Fruit fly (Drosophila melanogaster): ENCODE data around the gene CkIIalpha-i3.

DNA sequence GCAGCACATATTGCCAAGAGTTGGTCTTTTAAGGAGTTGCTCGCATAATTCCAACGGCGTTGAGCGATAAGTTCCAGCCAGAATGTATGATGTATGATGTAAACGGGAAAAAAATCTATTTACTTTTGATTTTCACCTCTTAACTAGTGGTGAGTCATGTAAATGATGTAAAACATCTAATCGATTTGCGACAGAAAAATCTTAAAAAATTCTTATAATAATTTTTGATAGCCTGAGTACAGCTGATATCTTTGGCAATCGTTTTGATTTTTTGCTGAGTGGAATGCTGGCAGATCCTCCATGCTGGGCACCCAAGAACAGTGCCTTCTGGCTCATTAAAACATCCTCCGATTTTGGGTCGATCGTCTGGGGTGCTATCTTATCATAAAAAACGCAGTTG is 43.9 kb downstream of the CkIIalpha-i3 start:
- no peak for TF ChIP-seq CG10631 (GFP tag; optimal IDR thresholded peaks at IDR 0.05)
- no peak for TF ChIP-seq CG8632 (GFP tag; optimal IDR thresholded peaks at IDR 0.05)
- no peak for TF ChIP-seq CG3032 (tag; optimal IDR thresholded peaks at IDR 0.05)
- TF ChIP-seq CG6276 (GFP tag; optimal IDR thresholded peaks at IDR 0.05), result no peak
- peak; percentile 11 for TF ChIP-seq pdm3 (GFP tag; optimal IDR thresholded peaks at IDR 0.05)
- TF ChIP-seq CG31627 (GFP tag; optimal IDR thresholded peaks at IDR 0.05), result peak; percentile 38
- TF ChIP-seq CG9139 (GFP tag; optimal IDR thresholded peaks at IDR 0.05), result no peak
- TF ChIP-seq dac (GFP tag; optimal IDR thresholded peaks at IDR 0.05), result no peak
- no peak for TF ChIP-seq fd59A (GFP tag; optimal IDR thresholded peaks at IDR 0.05)
- TF ChIP-seq CG11902 (GFP tag; optimal IDR thresholded peaks at IDR 0.05), result no peak
- no peak for TF ChIP-seq Blimp-1 (GFP tag; optimal IDR thresholded peaks at IDR 0.05)
- TF ChIP-seq CG15336 (GFP tag; IDR thresholded peaks at IDR 0.05), result no peak
- TF ChIP-seq fd85E (GFP tag; optimal IDR thresholded peaks at IDR 0.05), result no peak

Measured in whole organism, prepupa.